Worm (Caenorhabditis elegans): ENCODE data around the gene F40G9.17.

DNA sequence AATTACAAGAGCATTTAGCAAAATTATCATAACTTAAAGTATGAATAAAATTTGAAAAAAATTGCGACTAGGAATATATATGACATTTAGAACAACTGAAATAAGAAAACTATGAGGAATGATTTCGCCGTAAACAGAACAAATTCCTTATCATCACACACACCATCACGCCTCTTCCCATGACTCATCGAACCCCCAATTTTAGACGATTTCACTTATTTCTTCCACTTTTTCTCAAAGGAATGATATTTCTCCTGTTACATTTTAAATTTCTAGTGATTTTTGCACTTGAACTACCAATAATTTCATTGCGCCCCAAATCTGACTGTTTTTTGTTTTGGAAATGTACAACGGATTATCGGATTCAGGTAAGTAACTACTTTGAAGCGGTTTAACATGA lies 37.6 kb upstream of the F40G9.17 start, which contains the start of the genes zig-13 and ver-1:
- no peak for TF ChIP-seq flt-1 (GFP tag; IDR thresholded peaks at IDR 0.05)
- TF ChIP-seq T22C8.4 (GFP tag; IDR thresholded peaks at IDR 0.05): no peak
- no peak for TF ChIP-seq med-1 (GFP tag; optimal IDR thresholded peaks at IDR 0.05; ENCODE audit: insufficient read depth)

All from whole organism, midembryonic.